Fruit fly (Drosophila melanogaster) whole organism, embryonic: Measurements from ENCODE around the gene MtnB.

Experiments
- C15 ChIP-seq: fragments of 200-800 bp; sonication (Bioruptor generic); IDR thresholded peaks from 3 replicates; pipeline ENCODE4 v1.3.6; 2022; ENCODE audit warnings: missing biosample characterization, missing genetic modification characterization
- CG10274 ChIP-seq: fragments of 200-800 bp; sonication (Bioruptor generic); optimal IDR thresholded peaks from 3 replicates; lab custom pipeline; 2017; ENCODE audit warnings: missing biosample characterization, mild to moderate bottlenecking, missing genetic modification characterization
- CG10321 ChIP-seq: fragments of 200-800 bp; sonication (Bioruptor generic); IDR thresholded peaks from 2 replicates; pipeline ENCODE4 v1.3.6; 2022; ENCODE audit warnings: missing biosample characterization, missing genetic modification characterization
- CG10654 ChIP-seq: fragments of 200-800 bp; sonication (Bioruptor generic); optimal IDR thresholded peaks from 2 replicates; lab custom pipeline; 2016; ENCODE audit warnings: missing biosample characterization, missing genetic modification characterization
- CG11695 ChIP-seq: fragments of 200-800 bp; sonication (Bioruptor generic); IDR thresholded peaks from 3 replicates; pipeline ENCODE4 v1.3.6; 2022; ENCODE audit warnings: missing biosample characterization, missing genetic modification characterization
- CG12236 ChIP-seq: fragments of 200-800 bp; sonication (Bioruptor generic); optimal IDR thresholded peaks from 2 replicates; lab custom pipeline; 2016; ENCODE audit warnings: missing biosample characterization, missing genetic modification characterization
- CG12391 ChIP-seq: fragments of 200-800 bp; sonication (Bioruptor generic); optimal IDR thresholded peaks from 3 replicates; lab custom pipeline; 2018; ENCODE audit warnings: missing biosample characterization, mild to moderate bottlenecking, missing genetic modification characterization, moderate library complexity
- CG14014 ChIP-seq: fragments of 200-800 bp; sonication (Bioruptor generic); IDR thresholded peaks from 2 replicates; pipeline ENCODE4 v1.3.6; 2022; ENCODE audit warnings: missing biosample characterization, missing genetic modification characterization
- CG15011 ChIP-seq: fragments of 200-800 bp; sonication (Bioruptor generic); optimal IDR thresholded peaks from 3 replicates; lab custom pipeline; 2018; ENCODE audit warnings: missing biosample characterization, mild to moderate bottlenecking, missing genetic modification characterization
- CG17385 ChIP-seq: fragments of 200-800 bp; sonication (Bioruptor generic); optimal IDR thresholded peaks from 3 replicates; lab custom pipeline; 2018; ENCODE audit warnings: missing biosample characterization, mild to moderate bottlenecking, missing genetic modification characterization
- CG17829 ChIP-seq: fragments of 200-800 bp; optimal IDR thresholded peaks from 2 replicates; lab custom pipeline; 2019; ENCODE audit warnings: missing biosample characterization, mild to moderate bottlenecking, missing genetic modification characterization, moderate library complexity
- CG2116 ChIP-seq: fragments of 200-800 bp; sonication (Bioruptor generic); optimal IDR thresholded peaks from 3 replicates; lab custom pipeline; 2018; ENCODE audit warnings: missing biosample characterization, mild to moderate bottlenecking, missing genetic modification characterization
- CG2678 ChIP-seq: fragments of 200-800 bp; sonication (Bioruptor generic); optimal IDR thresholded peaks from 3 replicates; lab custom pipeline; 2019; ENCODE audit warnings: missing biosample characterization, mild to moderate bottlenecking, missing genetic modification characterization, moderate library complexity
- CG2712 ChIP-seq: fragments of 200-800 bp; optimal IDR thresholded peaks from 3 replicates; lab custom pipeline; 2019; ENCODE audit warnings: missing biosample characterization, mild to moderate bottlenecking, missing genetic modification characterization, moderate library complexity
- CG3838 ChIP-seq: fragments of 200-800 bp; sonication (Bioruptor generic); optimal IDR thresholded peaks from 3 replicates; lab custom pipeline; 2016; ENCODE audit warnings: missing biosample characterization, missing genetic modification characterization
- CG5953 ChIP-seq: fragments of 200-800 bp; sonication (Bioruptor generic); IDR thresholded peaks from 2 replicates; pipeline ENCODE4 v1.3.6; 2022; ENCODE audit warnings: missing biosample characterization, missing genetic modification characterization
- CG7786 ChIP-seq: fragments of 200-800 bp; sonication (Bioruptor generic); optimal IDR thresholded peaks from 2 replicates; lab custom pipeline; 2016; ENCODE audit warnings: missing biosample characterization, missing genetic modification characterization
- CG8924 ChIP-seq: fragments of 200-800 bp; optimal IDR thresholded peaks from 3 replicates; lab custom pipeline; 2019; ENCODE audit warnings: missing biosample characterization, mild to moderate bottlenecking, missing genetic modification characterization, moderate library complexity
- CrebB ChIP-seq: fragments of 200-800 bp; sonication (Bioruptor generic); optimal IDR thresholded peaks from 3 replicates; lab custom pipeline; 2018; ENCODE audit warnings: missing biosample characterization, mild to moderate bottlenecking, missing genetic modification characterization
- Lhr ChIP-seq: fragments of 200-800 bp; sonication (Bioruptor generic); optimal IDR thresholded peaks from 3 replicates; lab custom pipeline; 2017; ENCODE audit warnings: mild to moderate bottlenecking, missing biosample characterization, missing genetic modification reagents, missing genetic modification characterization
- Med ChIP-seq: fragments of 200-800 bp; sonication (Bioruptor generic); peaks from one replicate; lab custom pipeline; 2016; ENCODE audit warnings: missing biosample characterization, missing genetic modification characterization, mild to moderate bottlenecking, inconsistent platforms, moderate library complexity
- Oaz ChIP-seq: fragments of 200-800 bp; sonication (Bioruptor generic); IDR thresholded peaks from 2 replicates; pipeline ENCODE4 v1.3.6; 2022; ENCODE audit warnings: missing biosample characterization, missing genetic modification characterization
- Oli ChIP-seq: fragments of 200-800 bp; sonication (Bioruptor generic); optimal IDR thresholded peaks from 2 replicates; lab custom pipeline; 2018; ENCODE audit warnings: missing biosample characterization, mild to moderate bottlenecking, missing genetic modification characterization, moderate library complexity
- Rfx ChIP-seq: fragments of 200-800 bp; sonication (Bioruptor generic); IDR thresholded peaks from 2 replicates; pipeline ENCODE4 v1.3.6; 2022; ENCODE audit warnings: missing biosample characterization, missing genetic modification characterization
- Sry-β ChIP-seq: fragments of 200-800 bp; sonication (Bioruptor generic); optimal IDR thresholded peaks from 2 replicates; lab custom pipeline; 2018; ENCODE audit warnings: missing biosample characterization, mild to moderate bottlenecking, missing genetic modification characterization, moderate library complexity
- Stat92E ChIP-seq, 3 experiments: fragments of >200 bp in 2 of 3; fragments of 200-800 bp in 1 of 3; sonication (Bioruptor generic) in 1 of 3; optimal IDR thresholded peaks; 2 replicates each; lab custom pipeline; 2017 to 2019; ENCODE audit warnings: missing biosample characterization in 3 of 3, missing genetic modification characterization in 3 of 3, mild to moderate bottlenecking in 1 of 3, moderate library complexity in 1 of 3
- Tbp ChIP-seq: fragments of >200 bp; optimal IDR thresholded peaks from 2 replicates; lab custom pipeline; 2018; ENCODE audit warnings: missing biosample characterization, missing genetic modification characterization
- Xrp1 ChIP-seq: fragments of 200-800 bp; sonication (Bioruptor generic); IDR thresholded peaks from 2 replicates; pipeline ENCODE4 v1.3.6; 2022; ENCODE audit warnings: missing biosample characterization, missing genetic modification characterization
- ac ChIP-seq: fragments of 200-800 bp; sonication (Bioruptor generic); optimal IDR thresholded peaks from 3 replicates; lab custom pipeline; 2017; ENCODE audit warnings: missing biosample characterization, mild to moderate bottlenecking, missing genetic modification characterization
- cwo ChIP-seq: fragments of 200-800 bp; sonication (Bioruptor generic); optimal IDR thresholded peaks from 3 replicates; lab custom pipeline; 2017; ENCODE audit warnings: missing biosample characterization, missing genetic modification characterization, mild to moderate bottlenecking, moderate library complexity, missing genetic modification reagents
- emc ChIP-seq: fragments of 200-800 bp; sonication (Bioruptor generic); optimal IDR thresholded peaks from 2 replicates; lab custom pipeline; 2016; ENCODE audit warnings: missing biosample characterization, missing genetic modification characterization
- fru ChIP-seq: fragments of >200 bp; optimal IDR thresholded peaks from 2 replicates; lab custom pipeline; 2017
- grau ChIP-seq: fragments of 200-800 bp; optimal IDR thresholded peaks from 3 replicates; lab custom pipeline; 2019; ENCODE audit warnings: missing biosample characterization, mild to moderate bottlenecking, missing genetic modification characterization, moderate library complexity
- her ChIP-seq: fragments of 200-800 bp; sonication (Bioruptor generic); optimal IDR thresholded peaks from 2 replicates; lab custom pipeline; 2016; ENCODE audit warnings: missing biosample characterization, missing genetic modification characterization
- jumu ChIP-seq: fragments of 200-800 bp; sonication (Bioruptor generic); optimal IDR thresholded peaks from 3 replicates; lab custom pipeline; 2016; ENCODE audit warnings: missing biosample characterization, missing genetic modification characterization
- lov ChIP-seq, 2 experiments: fragments of 200-800 bp in 1 of 2; fragments of >200 bp in 1 of 2; sonication (Bioruptor generic) in 1 of 2; IDR thresholded peaks in 1 of 2; optimal IDR thresholded peaks in 1 of 2; 2 replicates in 1 of 2; 3 replicates in 1 of 2; pipeline versions ENCODE4 v1.3.6 to Lab custom; 2017 to 2022; ENCODE audit warnings: missing biosample characterization in 1 of 2, missing genetic modification characterization in 1 of 2
- maf-S ChIP-seq: fragments of 200-800 bp; sonication (Bioruptor generic); optimal IDR thresholded peaks from 2 replicates; lab custom pipeline; 2016; ENCODE audit warnings: missing biosample characterization, missing genetic modification characterization
- mld ChIP-seq: fragments of 200-800 bp; sonication (Bioruptor generic); IDR thresholded peaks from 3 replicates; pipeline ENCODE4 v1.3.6; 2022; ENCODE audit warnings: missing biosample characterization, missing genetic modification characterization; ENCODE audit not compliant: partially characterized antibody
- org-1 ChIP-seq: fragments of 200-800 bp; sonication (Bioruptor generic); optimal IDR thresholded peaks from 2 replicates; lab custom pipeline; 2017; ENCODE audit warnings: missing biosample characterization, missing genetic modification characterization
- pan ChIP-seq, 4 experiments: fragments of >200 bp in 3 of 4; fragments of 200-800 bp in 1 of 4; sonication (Bioruptor generic) in 1 of 4; optimal IDR thresholded peaks in 3 of 4; IDR thresholded peaks in 1 of 4; 2 replicates each; pipeline versions ENCODE4 v1.3.6 to Lab custom; 2017 to 2022; ENCODE audit warnings: missing biosample characterization in 2 of 4, missing genetic modification characterization in 2 of 4, mixed read lengths in 1 of 4
- pnt ChIP-seq: fragments of 200-800 bp; sonication (Bioruptor generic); optimal IDR thresholded peaks from 3 replicates; lab custom pipeline; 2016; ENCODE audit warnings: missing biosample characterization, missing genetic modification characterization
- sd ChIP-seq: fragments of 200-800 bp; sonication (Bioruptor generic); optimal IDR thresholded peaks from 3 replicates; lab custom pipeline; 2018; ENCODE audit warnings: missing biosample characterization, mild to moderate bottlenecking, missing genetic modification characterization, moderate library complexity
- tap ChIP-seq: fragments of 200-800 bp; optimal IDR thresholded peaks from 3 replicates; lab custom pipeline; 2019; ENCODE audit warnings: missing biosample characterization, mild to moderate bottlenecking, missing genetic modification characterization, moderate library complexity
- tll ChIP-seq, 2 experiments: fragments of 200-800 bp in 1 of 2; fragments of >200 bp in 1 of 2; sonication (Bioruptor generic) in 1 of 2; optimal IDR thresholded peaks; 2 replicates each; lab custom pipeline; 2017 to 2019; ENCODE audit warnings: missing biosample characterization in 2 of 2, missing genetic modification characterization in 2 of 2, mild to moderate bottlenecking in 1 of 2, moderate library complexity in 1 of 2
- usp ChIP-seq: fragments of >200 bp; optimal IDR thresholded peaks from 2 replicates; lab custom pipeline; 2017; ENCODE audit warnings: missing biosample characterization, missing genetic modification characterization
- zf30C ChIP-seq: fragments of 200-800 bp; sonication (Bioruptor generic); optimal IDR thresholded peaks from 3 replicates; lab custom pipeline; 2018; ENCODE audit warnings: missing biosample characterization, mild to moderate bottlenecking, missing genetic modification characterization
- zfh1 ChIP-seq: fragments of 200-800 bp; sonication (Bioruptor generic); IDR thresholded peaks from 3 replicates; pipeline ENCODE4 v1.3.6; 2022; ENCODE audit warnings: missing biosample characterization, missing genetic modification characterization

MtnB gene

DNA sequence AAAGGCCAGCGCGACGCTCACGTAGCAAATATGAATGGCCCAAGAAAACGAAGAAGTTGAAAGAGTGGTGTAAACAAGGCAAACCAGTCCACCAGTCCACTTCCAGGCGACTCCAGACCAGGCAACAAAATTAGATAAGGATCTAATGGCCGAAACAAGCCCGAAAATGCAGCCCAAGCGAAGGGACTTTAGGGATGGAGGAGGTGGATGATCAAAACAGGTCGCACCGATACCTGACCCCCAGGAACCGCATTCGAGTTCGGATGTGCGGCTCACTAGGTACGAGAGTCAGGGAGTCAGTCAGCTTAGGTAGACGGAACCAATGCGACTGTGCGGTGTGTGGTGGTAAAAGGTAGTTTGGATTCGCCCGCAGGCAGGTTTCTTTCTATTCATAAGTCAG, 39.7 kb upstream of the MtnB start (continued):
- peak in 1 of 3 experiments; percentile 89 for TF ChIP-seq Stat92E (GFP tag; optimal IDR thresholded peaks at IDR 0.05; lab: Kevin White, UChicago)
- TF ChIP-seq pnt (GFP tag; lab: Kevin White, UChicago): no peak
- TF ChIP-seq zfh1: 0 out of 3 replicates have a peak, but pooled peaks have one; percentile 6
- no peak for TF ChIP-seq CG2116 (GFP tag; lab: Kevin White, UChicago)
- no peak for TF ChIP-seq CG5953 (GFP tag; lab: Robert Waterston, UW)
- peak in 1 of 2 experiments; percentile 99 for TF ChIP-seq tll (GFP tag; optimal IDR thresholded peaks at IDR 0.05; lab: Kevin White, UChicago)
- TF ChIP-seq Oli (tag; lab: Kevin White, UChicago): no peak
- TF ChIP-seq sd (tag; lab: Kevin White, UChicago): no peak
- TF ChIP-seq CG10274: no peak
- TF ChIP-seq emc (GFP tag; lab: Kevin White, UChicago): no peak
- TF ChIP-seq CG2712: no peak
- no peak for TF ChIP-seq Oaz (GFP tag; lab: Robert Waterston, UW)
- no peak for TF ChIP-seq lov (optimal IDR thresholded peaks at IDR 0.05; lab: Kevin White, UChicago)
- no peak for TF ChIP-seq lov (GFP tag; IDR thresholded peaks at IDR 0.05; lab: Robert Waterston, UW)
- no peak for TF ChIP-seq CG7786 (GFP tag; lab: Kevin White, UChicago)
- TF ChIP-seq Med (GFP tag; lab: Kevin White, UChicago): peak; percentile 61

DNA sequence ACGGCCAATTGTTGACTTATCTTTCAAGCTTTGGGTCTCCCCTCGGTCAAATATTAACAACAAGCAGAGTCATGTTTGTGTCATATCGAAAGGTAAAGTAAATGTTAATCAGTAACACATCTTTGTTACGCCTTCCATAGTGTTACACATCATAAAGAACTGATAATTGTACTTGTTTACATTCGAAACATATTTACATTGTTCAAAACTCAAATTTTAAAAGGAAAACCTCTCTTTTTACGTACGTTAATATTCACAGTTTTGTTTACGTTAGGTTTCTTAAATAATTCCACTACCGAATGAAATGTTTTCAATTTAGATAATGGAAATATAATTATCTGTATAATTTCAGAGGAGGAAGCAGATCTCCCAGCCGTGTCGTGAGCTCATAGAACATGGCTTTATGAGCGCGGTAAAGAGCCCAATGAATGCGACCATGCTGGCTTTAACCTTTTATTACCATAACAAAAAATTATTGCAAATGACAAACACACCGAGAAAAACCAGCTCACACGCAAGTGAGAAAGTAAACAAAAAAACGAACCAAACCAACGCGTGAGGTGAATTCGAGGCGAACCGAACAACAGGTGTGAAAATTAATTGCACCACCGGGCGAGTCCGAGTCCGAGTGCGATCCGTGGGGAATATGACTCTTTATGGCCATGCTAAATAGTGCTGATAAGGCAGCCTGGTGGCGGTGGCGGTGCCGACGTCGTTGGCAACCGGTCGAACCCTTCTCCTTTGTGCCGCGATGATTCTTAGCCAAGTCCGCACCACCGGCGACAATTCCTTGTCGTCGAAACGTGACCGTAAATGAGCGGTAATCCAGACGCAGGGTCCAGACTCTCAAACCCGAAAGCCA, 39.0 kb upstream of the MtnB start:
- peak; percentile 33 for TF ChIP-seq org-1
- TF ChIP-seq CG11695 (GFP tag; lab: Robert Waterston, UW): peak; percentile 56; the same call in 1 of the 3 replicates
- no peak for TF ChIP-seq CG17829 (tag; lab: Kevin White, UChicago)
- no peak for TF ChIP-seq fru
- no peak for TF ChIP-seq pan (optimal IDR thresholded peaks at IDR 0.05; lab: Kevin White, UChicago)
- no peak for TF ChIP-seq pan (GFP tag; optimal IDR thresholded peaks at IDR 0.05 in 1 of 2, IDR thresholded peaks at IDR 0.05 in 1 of 2)
- TF ChIP-seq tap: peak; percentile 41
- no peak for TF ChIP-seq mld (GFP tag; lab: Robert Waterston, UW)
- TF ChIP-seq Rfx: no peak; the same call in 1 of the 2 replicates
- TF ChIP-seq CG2678 (tag; lab: Kevin White, UChicago): peak; percentile 44
- TF ChIP-seq CG14014: peak; percentile 61; the same call in 1 of the 2 replicates
- no peak for TF ChIP-seq jumu (GFP tag; lab: Kevin White, UChicago)
- TF ChIP-seq grau: peak; percentile 3
- TF ChIP-seq CG15011: peak; percentile 63
- TF ChIP-seq CG12391 (tag; lab: Kevin White, UChicago): peak; percentile 30
- peak; percentile 67 for TF ChIP-seq CrebB (tag; lab: Kevin White, UChicago)
- TF ChIP-seq Sry-β (GFP tag; lab: Kevin White, UChicago): no peak
- peak; percentile 15 for TF ChIP-seq Lhr (GFP tag; lab: Kevin White, UChicago)
- TF ChIP-seq CG8924 (tag; lab: Kevin White, UChicago): peak; percentile 39
- peak; percentile 62 for TF ChIP-seq ac (GFP tag; lab: Kevin White, UChicago)
- 0 out of 2 replicates have a peak, but pooled peaks have one; percentile 39 for TF ChIP-seq CG10321 (GFP tag; lab: Robert Waterston, UW)
- peak; percentile 51 for TF ChIP-seq CG3838 (GFP tag; lab: Kevin White, UChicago)
- no peak for TF ChIP-seq Tbp
- peak; percentile 11 for TF ChIP-seq CG17385
- TF ChIP-seq her (GFP tag; lab: Kevin White, UChicago): no peak
- peak; percentile 61 for TF ChIP-seq zf30C (GFP tag; lab: Kevin White, UChicago)
- peak; percentile 4 for TF ChIP-seq CG12236 (GFP tag; lab: Kevin White, UChicago)
- peak; percentile 15 for TF ChIP-seq maf-S (GFP tag; lab: Kevin White, UChicago)
- TF ChIP-seq CG10654: peak; percentile 19
- TF ChIP-seq Xrp1 (GFP tag; lab: Robert Waterston, UW): peak; percentile 74
- TF ChIP-seq usp (GFP tag; lab: Kevin White, UChicago): no peak
- TF ChIP-seq cwo (GFP tag; lab: Kevin White, UChicago): peak; percentile 11
- TF ChIP-seq C15 (GFP tag; lab: Robert Waterston, UW): no peak
